Worm (Caenorhabditis elegans): Measurements from ENCODE around the gene C29E4.15.
A peak's percentile ranks its signal among the peaks of the same experiment; 100 is the strongest.

Gene C29E4.15

DNA sequence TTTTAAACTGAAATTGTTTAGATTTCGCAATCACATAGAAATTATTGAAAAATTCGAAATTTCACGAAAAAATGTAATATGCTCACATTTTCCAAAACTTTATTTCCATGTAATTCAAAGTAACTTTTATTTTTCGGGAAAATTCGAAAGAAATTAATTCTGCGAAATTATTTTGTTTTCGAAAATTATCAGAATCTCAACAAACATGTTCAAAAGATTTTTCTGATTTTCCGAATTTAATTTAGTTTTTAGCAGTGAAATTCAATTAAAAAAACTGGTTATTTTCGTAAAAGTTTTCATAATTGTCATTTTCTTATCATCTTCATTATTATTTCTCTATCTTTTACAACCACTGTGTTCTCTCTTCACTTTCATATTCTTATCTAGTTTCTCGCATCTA is 19.2 kb upstream of the C29E4.15 start, which contains the start of gene ran-2:
TSS of gene ran-2 (plus strand) at position 301 of the 400 bp plus-strand sequence.
- TF ChIP-seq dpl-1 (GFP tag; optimal IDR thresholded peaks at IDR 0.05) (no peak), cebp-1 (GFP tag; IDR thresholded peaks at IDR 0.05) (no peak), cebp-1 (tag; optimal IDR thresholded peaks at IDR 0.05) (peak; percentile 85)

- TF ChIP-seq tbp1 (GFP tag; optimal IDR thresholded peaks at IDR 0.05) (no peak), attf-3 (GFP tag; conservative IDR thresholded peaks at IDR 0.05) (no peak)
Observed at ce11 chrIII:7937548-7937947, 14.9 kb upstream of the C29E4.15 start, which contains the start of gene C29E4.10. Gene C29E4.10, plus strand, starts transcription at chrIII:7937848.

DNA sequence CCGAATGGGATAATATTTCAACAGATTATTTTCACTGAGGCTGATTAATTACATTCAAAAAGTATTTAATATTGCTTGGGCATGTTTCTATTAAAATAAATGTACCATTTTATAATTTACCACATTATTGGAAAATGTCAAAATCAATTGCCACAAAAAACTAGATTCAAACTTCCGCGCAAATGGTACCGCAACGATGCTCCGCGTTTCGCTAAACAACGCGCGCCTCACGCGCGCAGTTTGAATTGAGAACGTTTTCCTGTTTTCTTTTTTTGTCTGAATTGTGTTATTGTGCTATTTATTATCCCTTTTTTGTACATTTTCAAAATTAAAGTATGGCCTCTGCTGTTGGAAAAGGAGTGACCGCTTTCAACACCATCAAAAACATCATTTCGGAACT is 11.6 kb upstream of the C29E4.15 start, which contains the start of gene C29E4.12:
TSS of gene C29E4.12 (plus strand) at position 333 of the 400 bp plus-strand sequence.
- TF ChIP-seq attf-5 (GFP tag; optimal IDR thresholded peaks at IDR 0.05) (peak; percentile 74), athp-1 (tag; optimal IDR thresholded peaks at IDR 0.05) (no peak), somi-1 (GFP tag; optimal IDR thresholded peaks at IDR 0.05) (no peak), lsl-1 (GFP tag; optimal IDR thresholded peaks at IDR 0.05) (peak; percentile 5), lin-35 (GFP tag; optimal IDR thresholded peaks at IDR 0.05) (peak in 1 of 3 experiments; percentile 90), lin-54 (GFP tag; optimal IDR thresholded peaks at IDR 0.05) (peak; percentile 94), F23B12.7 (tag; optimal IDR thresholded peaks at IDR 0.05; ENCODE audit: insufficient read depth) (peak; percentile 12), dpl-1 (GFP tag; optimal IDR thresholded peaks at IDR 0.05) (peak; percentile 65), hmg-20 (GFP tag; IDR thresholded peaks at IDR 0.05) (no peak), mcd-1 (GFP tag; IDR thresholded peaks at IDR 0.05) (peak; percentile 58), chd-7 (tag; optimal IDR thresholded peaks at IDR 0.05) (no peak), egrh-3 (GFP tag; IDR thresholded peaks at IDR 0.05) (no peak), Y53F4B.3 (GFP tag; IDR thresholded peaks at IDR 0.05) (no peak), attf-3 (GFP tag; conservative IDR thresholded peaks at IDR 0.05) (peak; percentile 99), snpc-4 (GFP tag; optimal IDR thresholded peaks at IDR 0.05) (no peak), snpc-4 (tag; optimal IDR thresholded peaks at IDR 0.05) (no peak), efl-1 (GFP tag; optimal IDR thresholded peaks at IDR 0.05) (peak; percentile 78)

- TF ChIP-seq ztf-6 (GFP tag; IDR thresholded peaks at IDR 0.05) (no peak), sea-2 (GFP tag; IDR thresholded peaks at IDR 0.05) (no peak), B0261.1 (tag; optimal IDR thresholded peaks at IDR 0.05) (no peak), hrde-1 (tag; optimal IDR thresholded peaks at IDR 0.05; ENCODE audit: borderline replicate concordance) (no peak), ceh-100 (GFP tag; IDR thresholded peaks at IDR 0.05) (no peak), snpc-1.3 (tag; optimal IDR thresholded peaks at IDR 0.05; ENCODE audit: insufficient read depth) (no peak), attf-3 (GFP tag; conservative IDR thresholded peaks at IDR 0.05) (no peak), hmg-1.2 (GFP tag; IDR thresholded peaks at IDR 0.05) (no peak), ccch-3 (GFP tag; optimal IDR thresholded peaks at IDR 0.05) (no peak), mcd-1 (GFP tag; IDR thresholded peaks at IDR 0.05) (no peak), F37B4.10 (GFP tag; IDR thresholded peaks at IDR 0.05) (no peak), repo-1 (tag; optimal IDR thresholded peaks at IDR 0.05) (no peak), efl-1 (GFP tag; optimal IDR thresholded peaks at IDR 0.05) (no peak), nhr-179 (tag; optimal IDR thresholded peaks at IDR 0.05) (no peak), ztf-25 (GFP tag; IDR thresholded peaks at IDR 0.05) (no peak)
Observed at ce11 chrIII:7941417-7941816, 11.0 kb upstream of the C29E4.15 start, which contains the start of gene kle-2. Gene kle-2, plus strand, starts transcription at chrIII:7941717.
